Fruit fly (Drosophila melanogaster) whole organism, adult: Measurements from ENCODE around the gene CG5902.

Source experiments
- CG11617 ChIP-seq: fragments of 200-800 bp; sonication (Bioruptor generic); optimal IDR thresholded peaks from 2 replicates; lab custom pipeline; 2017; ENCODE audit warnings: mild to moderate bottlenecking, missing biosample characterization, missing genetic modification reagents, missing genetic modification characterization
- CG12768 ChIP-seq: fragments of 200-800 bp; sonication (Bioruptor generic); optimal IDR thresholded peaks from 2 replicates; lab custom pipeline; 2017; ENCODE audit warnings: missing biosample characterization, missing genetic modification characterization, mild to moderate bottlenecking, moderate library complexity, missing genetic modification reagents
- CG14711 ChIP-seq: fragments of 200-800 bp; sonication (Bioruptor generic); optimal IDR thresholded peaks from 2 replicates; lab custom pipeline; 2018; ENCODE audit warnings: missing biosample characterization, mild to moderate bottlenecking, missing genetic modification characterization, moderate library complexity
- CG1620 ChIP-seq: fragments of 200-800 bp; sonication (Bioruptor generic); optimal IDR thresholded peaks from 2 replicates; lab custom pipeline; 2016; ENCODE audit warnings: missing biosample characterization, missing genetic modification characterization
- CG33017 ChIP-seq: fragments of 200-800 bp; sonication (Bioruptor generic); optimal IDR thresholded peaks from 2 replicates; lab custom pipeline; 2018; ENCODE audit warnings: missing biosample characterization, mild to moderate bottlenecking, missing genetic modification characterization, moderate library complexity
- CG5204 ChIP-seq: fragments of 200-800 bp; sonication (Bioruptor generic); optimal IDR thresholded peaks from 2 replicates; lab custom pipeline; 2016; ENCODE audit warnings: missing biosample characterization, missing genetic modification characterization
- CG7045 ChIP-seq: fragments of 200-800 bp; sonication (Bioruptor generic); optimal IDR thresholded peaks from 2 replicates; lab custom pipeline; 2017; ENCODE audit warnings: missing biosample characterization, mild to moderate bottlenecking, missing genetic modification characterization
- CG7101 ChIP-seq: fragments of 200-800 bp; sonication (Bioruptor generic); optimal IDR thresholded peaks from 2 replicates; lab custom pipeline; 2018; ENCODE audit warnings: missing biosample characterization, mild to moderate bottlenecking, missing genetic modification characterization, moderate library complexity
- Clk ChIP-seq: fragments of 200-800 bp; sonication (Bioruptor generic); optimal IDR thresholded peaks from 2 replicates; lab custom pipeline; 2017; ENCODE audit warnings: missing biosample characterization, missing genetic modification characterization
- Crg-1 ChIP-seq: fragments of 200-800 bp; sonication (Bioruptor generic); optimal IDR thresholded peaks from 2 replicates; lab custom pipeline; 2016; ENCODE audit warnings: missing biosample characterization, missing genetic modification characterization
- Hr96 ChIP-seq: fragments of 200-800 bp; sonication (Bioruptor generic); optimal IDR thresholded peaks from 2 replicates; lab custom pipeline; 2016; ENCODE audit warnings: missing biosample characterization, missing genetic modification characterization
- Mnt ChIP-seq: fragments of 200-800 bp; sonication (Bioruptor generic); optimal IDR thresholded peaks from 2 replicates; lab custom pipeline; 2016; ENCODE audit warnings: missing biosample characterization, mild to moderate bottlenecking, missing genetic modification characterization
- bab1 ChIP-seq: fragments of 200-800 bp; sonication (Bioruptor generic); optimal IDR thresholded peaks from 3 replicates; lab custom pipeline; 2019; ENCODE audit warnings: missing biosample characterization, mild to moderate bottlenecking, missing genetic modification characterization, moderate library complexity
- cic ChIP-seq: fragments of 200-800 bp; sonication (Bioruptor generic); optimal IDR thresholded peaks from 2 replicates; lab custom pipeline; 2017; ENCODE audit warnings: missing biosample characterization, mild to moderate bottlenecking, missing genetic modification characterization, moderate library complexity
- cnc ChIP-seq, 2 experiments: fragments of >200 bp; optimal IDR thresholded peaks; 2 replicates each; lab custom pipeline; 2017
- kay ChIP-seq: fragments of 200-800 bp; sonication (Bioruptor generic); peaks from one replicate; lab custom pipeline; 2016; ENCODE audit warnings: missing biosample characterization, missing genetic modification characterization, borderline replicate concordance
- ovo ChIP-seq: fragments of 200-800 bp; sonication (Bioruptor generic); optimal IDR thresholded peaks from 2 replicates; lab custom pipeline; 2016; ENCODE audit warnings: missing biosample characterization, missing genetic modification characterization
- pad ChIP-seq: fragments of 200-800 bp; sonication (Bioruptor generic); optimal IDR thresholded peaks from 3 replicates; lab custom pipeline; 2017; ENCODE audit warnings: missing biosample characterization, missing genetic modification characterization, mild to moderate bottlenecking, moderate library complexity, missing genetic modification reagents
- tj ChIP-seq: fragments of 200-800 bp; sonication (Bioruptor generic); optimal IDR thresholded peaks from 3 replicates; lab custom pipeline; 2017; ENCODE audit warnings: missing biosample characterization, mild to moderate bottlenecking, missing genetic modification characterization, moderate library complexity
- toe ChIP-seq: fragments of 200-800 bp; sonication (Bioruptor generic); optimal IDR thresholded peaks from 2 replicates; lab custom pipeline; 2016; ENCODE audit warnings: missing biosample characterization, missing genetic modification characterization

CG5902 gene

dm6 chr3R:23942550-23942949 is 43.9 kb upstream of the CG5902 start:
- TF ChIP-seq CG11617 (GFP tag; lab: Kevin White, UChicago): no peak
- TF ChIP-seq CG12768: no peak
- TF ChIP-seq cnc (optimal IDR thresholded peaks at IDR 0.05; lab: Kevin White, UChicago): no peak
- TF ChIP-seq pad (GFP tag; lab: Kevin White, UChicago): no peak
- TF ChIP-seq Mnt (GFP tag; lab: Kevin White, UChicago): no peak
- TF ChIP-seq ovo: no peak
- no peak for TF ChIP-seq CG1620 (GFP tag; lab: Kevin White, UChicago)
- no peak for TF ChIP-seq CG33017 (tag; lab: Kevin White, UChicago)
- TF ChIP-seq kay (GFP tag; lab: Kevin White, UChicago): no peak
- TF ChIP-seq CG5204 (GFP tag; lab: Kevin White, UChicago): no peak
- no peak for TF ChIP-seq bab1
- TF ChIP-seq CG14711: no peak

- TF ChIP-seq Hr96 (GFP tag; lab: Kevin White, UChicago) (peak; percentile 46), toe (GFP tag; lab: Kevin White, UChicago) (no peak), CG14711 (no peak), CG33017 (tag; lab: Kevin White, UChicago) (peak; percentile 24), Mnt (GFP tag; lab: Kevin White, UChicago) (peak; percentile 74), bab1 (peak; percentile 53), Clk (no peak), cnc (optimal IDR thresholded peaks at IDR 0.05; lab: Kevin White, UChicago) (no peak), CG12768 (peak; percentile 6), CG5204 (GFP tag; lab: Kevin White, UChicago) (no peak), tj (GFP tag; lab: Kevin White, UChicago) (peak; percentile 27), cic (GFP tag; lab: Kevin White, UChicago) (peak; percentile 44), CG7101 (tag; lab: Kevin White, UChicago) (peak; percentile 34), kay (GFP tag; lab: Kevin White, UChicago) (no peak), Crg-1 (GFP tag; lab: Kevin White, UChicago) (peak; percentile 16), pad (GFP tag; lab: Kevin White, UChicago) (no peak), CG7045 (no peak), ovo (no peak), CG11617 (GFP tag; lab: Kevin White, UChicago) (peak; percentile 49), CG1620 (GFP tag; lab: Kevin White, UChicago) (peak; percentile 66)
Observed at dm6 chr3R:23942965-23943413, 43.5 kb upstream of the CG5902 start, which contains the start of gene Gdh. Gene Gdh (minus strand): TSS chr3R:23943101.

- TF ChIP-seq pad (GFP tag; lab: Kevin White, UChicago): no peak
- no peak for TF ChIP-seq Hr96 (GFP tag; lab: Kevin White, UChicago)
- TF ChIP-seq CG11617 (GFP tag; lab: Kevin White, UChicago): no peak
- peak; percentile 57 for TF ChIP-seq CG12768
- TF ChIP-seq ovo: no peak
- no peak for TF ChIP-seq CG1620 (GFP tag; lab: Kevin White, UChicago)
- no peak for TF ChIP-seq CG7101 (tag; lab: Kevin White, UChicago)
- no peak for TF ChIP-seq tj (GFP tag; lab: Kevin White, UChicago)
Observed at dm6 chr3R:23943843-23944356, 42.5 kb upstream of the CG5902 start.

- TF ChIP-seq toe (GFP tag; lab: Kevin White, UChicago) (no peak), CG7045 (no peak), CG5204 (GFP tag; lab: Kevin White, UChicago) (no peak), Hr96 (GFP tag; lab: Kevin White, UChicago) (no peak), ovo (no peak), CG11617 (GFP tag; lab: Kevin White, UChicago) (no peak), cnc (optimal IDR thresholded peaks at IDR 0.05; lab: Kevin White, UChicago) (no peak), kay (GFP tag; lab: Kevin White, UChicago) (no peak), bab1 (no peak), CG14711 (no peak), cic (GFP tag; lab: Kevin White, UChicago) (no peak), CG7101 (tag; lab: Kevin White, UChicago) (no peak), Clk (no peak), CG33017 (tag; lab: Kevin White, UChicago) (no peak), pad (GFP tag; lab: Kevin White, UChicago) (no peak), Crg-1 (GFP tag; lab: Kevin White, UChicago) (no peak), Mnt (GFP tag; lab: Kevin White, UChicago) (no peak)
Observed at dm6 chr3R:23947002-23947401, 39.4 kb upstream of the CG5902 start.

- TF ChIP-seq CG11617 (GFP tag; lab: Kevin White, UChicago): no peak
- TF ChIP-seq CG7045: no peak
- no peak for TF ChIP-seq CG1620 (GFP tag; lab: Kevin White, UChicago)
- no peak for TF ChIP-seq kay (GFP tag; lab: Kevin White, UChicago)
- TF ChIP-seq CG5204 (GFP tag; lab: Kevin White, UChicago): no peak
- no peak for TF ChIP-seq cic (GFP tag; lab: Kevin White, UChicago)
- no peak for TF ChIP-seq CG14711
Observed at dm6 chr3R:23948324-23948465, 38.2 kb upstream of the CG5902 start, which contains the start of gene CG12268. Gene CG12268 (minus strand): TSS chr3R:23948424.

- TF ChIP-seq tj (GFP tag; lab: Kevin White, UChicago): peak; percentile 68
- TF ChIP-seq Clk: no peak
Observed at dm6 chr3R:23948466-23949413, 37.7 kb upstream of the CG5902 start.
